Worm (Caenorhabditis elegans): ENCODE results near the gene txt-11.

ce11 chrV:3428697-3429096, 15.6 kb downstream of the txt-11 start, which contains the start of gene srab-20:
- TF ChIP-seq ztf-11 (tag; optimal IDR thresholded peaks at IDR 0.05) (no peak), nhr-11 (tag; optimal IDR thresholded peaks at IDR 0.05) (no peak), egl-27 (tag; optimal IDR thresholded peaks at IDR 0.05) (no peak), ces-1 (GFP tag; optimal IDR thresholded peaks at IDR 0.05) (no peak), mab-9 (GFP tag; IDR thresholded peaks at IDR 0.05) (no peak), F16B12.6 (tag; optimal IDR thresholded peaks at IDR 0.05) (no peak), unc-62 (GFP tag; optimal IDR thresholded peaks at IDR 0.05) (no peak)

All from whole organism, L1 larva.